Worm (Caenorhabditis elegans): ENCODE measurements around the gene ZC239.13.
A peak's percentile ranks its signal among the peaks of the same experiment; 100 is the strongest.

ce11 chrII:3267815-3268214, 45.2 kb upstream of the ZC239.13 start:
- TF ChIP-seq ama-1 (optimal IDR thresholded peaks at IDR 0.05) (no peak), ceh-13 (GFP tag; optimal IDR thresholded peaks at IDR 0.05) (peak; percentile 49), hmbx-1 (tag; optimal IDR thresholded peaks at IDR 0.05) (no peak), F13C5.2 (tag; optimal IDR thresholded peaks at IDR 0.05) (no peak), flt-1 (GFP tag; IDR thresholded peaks at IDR 0.05) (peak; percentile 60; the same call in 1 of the 2 replicates), tra-4 (tag; optimal IDR thresholded peaks at IDR 0.05) (no peak), ets-7 (tag; optimal IDR thresholded peaks at IDR 0.05) (no peak), hnd-1 (tag; optimal IDR thresholded peaks at IDR 0.05) (peak; percentile 1)
